Fruit fly (Drosophila melanogaster) whole organism, pupa: ENCODE data around the gene CG6770.

Experiments
- CG10348 ChIP-seq: fragments of 200-800 bp; sonication (Bioruptor generic); IDR thresholded peaks from 2 replicates; pipeline ENCODE4 v1.3.6; 2022; ENCODE audit warnings: missing biosample characterization, missing genetic modification characterization
- CG8301 ChIP-seq: fragments of 200-800 bp; sonication (Bioruptor generic); optimal IDR thresholded peaks from 2 replicates; lab custom pipeline; 2018; ENCODE audit warnings: missing biosample characterization, mild to moderate bottlenecking, missing genetic modification characterization
- fd96Ca ChIP-seq: fragments of 200-800 bp; sonication (Bioruptor generic); IDR thresholded peaks from 3 replicates; pipeline ENCODE4 v1.3.6; 2022; ENCODE audit warnings: missing biosample characterization, missing genetic modification characterization

DNA sequence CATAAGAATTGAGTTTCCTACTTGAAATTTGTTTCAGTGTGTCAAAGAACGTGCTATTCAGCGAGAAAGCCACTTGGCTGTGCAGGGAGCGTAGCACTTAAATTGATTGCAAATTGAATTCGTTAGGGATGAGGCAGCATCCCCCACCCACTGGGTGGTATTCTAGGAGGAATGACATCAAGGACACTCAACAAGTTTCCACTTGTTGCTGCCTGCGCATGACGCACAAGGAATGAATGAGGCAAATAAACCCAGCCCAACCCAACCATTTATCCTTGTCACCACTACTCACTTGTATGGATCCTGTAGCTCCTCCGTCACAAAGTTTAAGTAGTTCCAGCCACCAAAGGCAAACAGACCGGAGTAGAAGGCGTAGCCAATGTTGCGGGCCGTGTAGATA, 7.4 kb upstream of the CG6770 start:
- no peak for TF ChIP-seq fd96Ca (GFP tag; lab: Robert Waterston, UW)
- TF ChIP-seq CG8301 (tag; lab: Kevin White, UChicago), result no peak
- no peak for TF ChIP-seq CG10348
